Fruit fly (Drosophila melanogaster): ENCODE results near the gene Lcp65Ae.

- no peak for TF ChIP-seq fkh (GFP tag; optimal IDR thresholded peaks at IDR 0.05)
- no peak for TF ChIP-seq Hr39 (GFP tag; optimal IDR thresholded peaks at IDR 0.05)
- no peak for TF ChIP-seq CG6163 (GFP tag; IDR thresholded peaks at IDR 0.05)
Measured at dm6 chr3L:6140771-6141472, 3.0 kb upstream of the Lcp65Ae start.
